Fruit fly (Drosophila melanogaster) whole organism, pupa: Measurements from ENCODE around the gene Rim.

Experiments
- CG10348 ChIP-seq: fragments of 200-800 bp; sonication (Bioruptor generic); IDR thresholded peaks from 2 replicates; pipeline ENCODE4 v1.3.6; 2022; ENCODE audit warnings: missing biosample characterization, missing genetic modification characterization
- CG12605 ChIP-seq: fragments of 200-800 bp; sonication (Bioruptor generic); IDR thresholded peaks from 2 replicates; pipeline ENCODE4 v1.3.6; 2022; ENCODE audit warnings: missing biosample characterization, missing genetic modification characterization
- CG13204 ChIP-seq: fragments of 200-800 bp; sonication (Bioruptor generic); optimal IDR thresholded peaks from 2 replicates; lab custom pipeline; 2018; ENCODE audit warnings: missing biosample characterization, mild to moderate bottlenecking, missing genetic modification characterization, moderate library complexity
- CG14655 ChIP-seq: fragments of 200-800 bp; sonication (Bioruptor generic); optimal IDR thresholded peaks from 3 replicates; lab custom pipeline; 2017; ENCODE audit warnings: mild to moderate bottlenecking, missing biosample characterization, missing genetic modification reagents, missing genetic modification characterization
- CG15710 ChIP-seq: fragments of 200-800 bp; sonication (Bioruptor generic); optimal IDR thresholded peaks from 2 replicates; lab custom pipeline; 2018; ENCODE audit warnings: missing biosample characterization, mild to moderate bottlenecking, missing genetic modification characterization, moderate library complexity
- CG17806 ChIP-seq: fragments of 200-800 bp; sonication (Bioruptor generic); optimal IDR thresholded peaks from 2 replicates; lab custom pipeline; 2018; ENCODE audit warnings: missing biosample characterization, mild to moderate bottlenecking, missing genetic modification characterization, moderate library complexity
- CG32121 ChIP-seq: fragments of 200-800 bp; sonication (Bioruptor generic); IDR thresholded peaks from 2 replicates; pipeline ENCODE4 v1.3.6; 2022; ENCODE audit warnings: missing biosample characterization, missing genetic modification characterization
- CG34367 ChIP-seq: fragments of 200-800 bp; sonication (Bioruptor generic); optimal IDR thresholded peaks from 2 replicates; lab custom pipeline; 2018; ENCODE audit warnings: missing biosample characterization, mild to moderate bottlenecking, missing genetic modification characterization
- CG4496 ChIP-seq: fragments of 200-800 bp; sonication (Bioruptor generic); IDR thresholded peaks from 3 replicates; pipeline ENCODE4 v1.3.6; 2022; ENCODE audit warnings: missing biosample characterization, missing genetic modification characterization
- CG8159 ChIP-seq: fragments of 200-800 bp; sonication (Bioruptor generic); optimal IDR thresholded peaks from 3 replicates; lab custom pipeline; 2018; ENCODE audit warnings: missing biosample characterization, mild to moderate bottlenecking, missing genetic modification characterization, moderate library complexity
- CG8301 ChIP-seq: fragments of 200-800 bp; sonication (Bioruptor generic); optimal IDR thresholded peaks from 2 replicates; lab custom pipeline; 2018; ENCODE audit warnings: missing biosample characterization, mild to moderate bottlenecking, missing genetic modification characterization
- CG9948 ChIP-seq: fragments of 200-800 bp; sonication (Bioruptor generic); optimal IDR thresholded peaks from 2 replicates; lab custom pipeline; 2018; ENCODE audit warnings: missing biosample characterization, mild to moderate bottlenecking, missing genetic modification characterization, moderate library complexity
- D1 ChIP-seq: fragments of 200-800 bp; sonication (Bioruptor generic); optimal IDR thresholded peaks from 2 replicates; lab custom pipeline; 2018; ENCODE audit warnings: missing biosample characterization, mild to moderate bottlenecking, missing genetic modification characterization, moderate library complexity
- EcR ChIP-seq: fragments of 200-800 bp; sonication (Bioruptor generic); optimal IDR thresholded peaks from 3 replicates; lab custom pipeline; 2019; ENCODE audit warnings: missing biosample characterization, missing genetic modification characterization, mild to moderate bottlenecking, moderate library complexity, missing genetic modification reagents
- Ets98B ChIP-seq: fragments of 200-800 bp; sonication (Bioruptor generic); IDR thresholded peaks from 2 replicates; pipeline ENCODE4 v1.3.6; 2022; ENCODE audit warnings: missing biosample characterization, missing genetic modification characterization
- Pif1A ChIP-seq: fragments of 200-800 bp; sonication (Bioruptor generic); optimal IDR thresholded peaks from 3 replicates; lab custom pipeline; 2016; ENCODE audit warnings: missing biosample characterization, missing genetic modification characterization
- Pif1B ChIP-seq: fragments of 200-800 bp; sonication (Bioruptor generic); optimal IDR thresholded peaks from 3 replicates; lab custom pipeline; 2016; ENCODE audit warnings: missing biosample characterization, missing genetic modification characterization
- Snoo ChIP-seq: fragments of 200-800 bp; sonication (Bioruptor generic); optimal IDR thresholded peaks from 3 replicates; lab custom pipeline; 2017; ENCODE audit warnings: missing biosample characterization, mild to moderate bottlenecking, missing genetic modification characterization, inconsistent platforms
- fd96Ca ChIP-seq: fragments of 200-800 bp; sonication (Bioruptor generic); IDR thresholded peaks from 3 replicates; pipeline ENCODE4 v1.3.6; 2022; ENCODE audit warnings: missing biosample characterization, missing genetic modification characterization
- gl ChIP-seq: fragments of 200-800 bp; sonication (Bioruptor generic); optimal IDR thresholded peaks from 2 replicates; lab custom pipeline; 2018; ENCODE audit warnings: missing biosample characterization, mild to moderate bottlenecking, missing genetic modification characterization
- rn ChIP-seq: fragments of 200-800 bp; sonication (Bioruptor generic); IDR thresholded peaks from 2 replicates; pipeline ENCODE4 v1.3.6; 2022; ENCODE audit warnings: missing biosample characterization, missing genetic modification characterization

Gene Rim

dm6 chr3R:17897879-17898278 lies 18.5 kb downstream of the Rim start:
- TF ChIP-seq Ets98B (GFP tag; lab: Robert Waterston, UW) (no peak), CG14655 (GFP tag; lab: Kevin White, UChicago) (no peak), CG17806 (tag; lab: Kevin White, UChicago) (no peak), CG9948 (tag; lab: Kevin White, UChicago) (no peak), Pif1A (GFP tag; lab: Kevin White, UChicago) (no peak), CG13204 (GFP tag; lab: Kevin White, UChicago) (no peak), CG32121 (GFP tag; lab: Robert Waterston, UW) (no peak), D1 (no peak), gl (no peak), CG15710 (no peak)

dm6 chr3R:17897281-17897680 lies 19.1 kb downstream of the Rim start:
- TF ChIP-seq CG17806 (tag; lab: Kevin White, UChicago), result no peak
- TF ChIP-seq CG32121 (GFP tag; lab: Robert Waterston, UW), result no peak
- no peak for TF ChIP-seq rn (GFP tag; lab: Robert Waterston, UW)
- no peak for TF ChIP-seq EcR (GFP tag; lab: Kevin White, UChicago)
- no peak for TF ChIP-seq D1
- no peak for TF ChIP-seq fd96Ca (GFP tag; lab: Robert Waterston, UW)
- no peak for TF ChIP-seq CG13204 (GFP tag; lab: Kevin White, UChicago)
- TF ChIP-seq Pif1B (GFP tag; lab: Kevin White, UChicago), result no peak
- TF ChIP-seq CG14655 (GFP tag; lab: Kevin White, UChicago), result no peak
- TF ChIP-seq CG34367, result no peak
- no peak for TF ChIP-seq CG15710
- TF ChIP-seq Ets98B (GFP tag; lab: Robert Waterston, UW), result no peak
- no peak for TF ChIP-seq CG9948 (tag; lab: Kevin White, UChicago)
- no peak for TF ChIP-seq CG12605 (GFP tag; lab: Robert Waterston, UW)
- TF ChIP-seq, all 21 proteins: peak for 0

dm6 chr3R:17891025-17891424 lies 25.4 kb downstream of the Rim start:
- no peak for TF ChIP-seq Pif1B (GFP tag; lab: Kevin White, UChicago)
- no peak for TF ChIP-seq CG15710
- no peak for TF ChIP-seq CG32121 (GFP tag; lab: Robert Waterston, UW)
- no peak for TF ChIP-seq CG13204 (GFP tag; lab: Kevin White, UChicago)
- no peak for TF ChIP-seq fd96Ca (GFP tag; lab: Robert Waterston, UW)
- TF ChIP-seq rn (GFP tag; lab: Robert Waterston, UW), result no peak
- TF ChIP-seq Snoo (tag; lab: Kevin White, UChicago), result no peak
- TF ChIP-seq CG10348 (GFP tag; lab: Robert Waterston, UW), result no peak
- no peak for TF ChIP-seq Ets98B (GFP tag; lab: Robert Waterston, UW)

- no peak for TF ChIP-seq CG17806 (tag; lab: Kevin White, UChicago)
- TF ChIP-seq CG8159, result no peak
- TF ChIP-seq, all 21 proteins: peak for 0
Measured at dm6 chr3R:17881074-17881473, 35.3 kb downstream of the Rim start.

dm6 chr3R:17861878-17862662 lies 54.3 kb downstream of the Rim start:
- TF ChIP-seq D1 (no peak), CG9948 (tag; lab: Kevin White, UChicago) (no peak), CG34367 (no peak), CG14655 (GFP tag; lab: Kevin White, UChicago) (peak; percentile 36)
- TF ChIP-seq, all 21 proteins: peak for 1

dm6 chr3R:17849178-17849577 lies 67.2 kb downstream of the Rim start:
- TF ChIP-seq Ets98B (GFP tag; lab: Robert Waterston, UW) (no peak), CG14655 (GFP tag; lab: Kevin White, UChicago) (no peak), CG4496 (GFP tag; lab: Robert Waterston, UW) (no peak), CG15710 (peak; percentile 9), CG34367 (no peak), CG17806 (tag; lab: Kevin White, UChicago) (no peak), CG8159 (peak; percentile 43)

- TF ChIP-seq CG8159 (no peak), Pif1A (GFP tag; lab: Kevin White, UChicago) (no peak), CG15710 (no peak), CG32121 (GFP tag; lab: Robert Waterston, UW) (no peak), CG4496 (GFP tag; lab: Robert Waterston, UW) (no peak), CG10348 (GFP tag; lab: Robert Waterston, UW) (no peak), CG9948 (tag; lab: Kevin White, UChicago) (no peak), D1 (no peak), CG17806 (tag; lab: Kevin White, UChicago) (no peak), CG13204 (GFP tag; lab: Kevin White, UChicago) (no peak), CG34367 (no peak), Pif1B (GFP tag; lab: Kevin White, UChicago) (no peak), Snoo (tag; lab: Kevin White, UChicago) (no peak), CG14655 (GFP tag; lab: Kevin White, UChicago) (no peak), CG8301 (tag; lab: Kevin White, UChicago) (no peak)
Measured at dm6 chr3R:17846966-17847365, 69.4 kb downstream of the Rim start.
